Worm (Caenorhabditis elegans) whole organism, early embryonic: Measurements from ENCODE around the gene nid-1.

Source experiments
- F13C5.2 ChIP-seq: sonication (generic microtip); optimal IDR thresholded peaks from 2 replicates; lab custom pipeline; 2017; ENCODE audit warnings: mild to moderate bottlenecking, missing genetic modification characterization, inconsistent platforms, missing compliant biosample characterization
- ama-1 ChIP-seq: fragments of 150-350 bp; optimal IDR thresholded peaks from 2 replicates; lab custom pipeline; 2014
- ceh-13 ChIP-seq: fragments of 200-800 bp; sonication (Bioruptor generic); optimal IDR thresholded peaks from 2 replicates; lab custom pipeline; 2018; ENCODE audit warnings: mild to moderate bottlenecking, missing genetic modification characterization, missing compliant biosample characterization
- ets-7 ChIP-seq: sonication (generic microtip); optimal IDR thresholded peaks from 2 replicates; lab custom pipeline; 2016; ENCODE audit warnings: missing genotype, missing genetic modification characterization, missing compliant biosample characterization
- flt-1 ChIP-seq: fragments of 200-800 bp; sonication (Bioruptor generic); IDR thresholded peaks from 2 replicates; pipeline ENCODE4 v1.3.6; 2022; ENCODE audit warnings: missing genetic modification characterization, missing compliant biosample characterization
- hmbx-1 ChIP-seq: sonication (generic microtip); optimal IDR thresholded peaks from 2 replicates; lab custom pipeline; 2016; ENCODE audit warnings: mild to moderate bottlenecking, missing genetic modification characterization, missing compliant biosample characterization
- hmg-4 ChIP-seq: fragments of 200-800 bp; sonication (Bioruptor generic); optimal IDR thresholded peaks from 2 replicates; lab custom pipeline; 2018; ENCODE audit warnings: mild to moderate bottlenecking, missing genetic modification characterization, missing compliant biosample characterization
- hnd-1 ChIP-seq: sonication (generic microtip); optimal IDR thresholded peaks from 2 replicates; lab custom pipeline; 2016; ENCODE audit warnings: missing genetic modification characterization, missing compliant biosample characterization
- sea-1 ChIP-seq: fragments of 200-800 bp; sonication (Bioruptor generic); conservative IDR thresholded peaks from 2 replicates; pipeline ENCODE4 v1.3.6; 2022; ENCODE audit warnings: missing genetic modification characterization, missing compliant biosample characterization
- tbx-37 ChIP-seq: fragments of 200-800 bp; sonication (Bioruptor generic); conservative IDR thresholded peaks from 2 replicates; pipeline ENCODE4 v1.3.6; 2022; ENCODE audit warnings: missing genetic modification reagents, missing genetic modification characterization, missing compliant biosample characterization
- tra-4 ChIP-seq: sonication (generic microtip); optimal IDR thresholded peaks from 2 replicates; lab custom pipeline; 2017; ENCODE audit warnings: missing genetic modification characterization, missing compliant biosample characterization

ce11 chrV:12963192-12963591, 53.3 kb downstream of the nid-1 start, which contains the start of gene hrg-9:
- TF ChIP-seq hmbx-1 (tag; lab: Kevin White, UChicago), result no peak
- TF ChIP-seq ama-1 (lab: Kevin White, UChicago), result no peak
- TF ChIP-seq ceh-13 (GFP tag; lab: Kevin White, UChicago), result no peak
- TF ChIP-seq tra-4 (tag; lab: Kevin White, UChicago), result no peak
- no peak for TF ChIP-seq flt-1 (GFP tag; lab: Robert Waterston, UW)
- no peak for TF ChIP-seq sea-1 (GFP tag; lab: Robert Waterston, UW)
- TF ChIP-seq ets-7 (tag; lab: Kevin White, UChicago), result no peak
- TF ChIP-seq hmg-4 (GFP tag; lab: Kevin White, UChicago), result no peak
- no peak for TF ChIP-seq hnd-1 (tag; lab: Kevin White, UChicago)
- no peak for TF ChIP-seq tbx-37
- no peak for TF ChIP-seq F13C5.2 (tag; lab: Kevin White, UChicago)
